Fruit fly (Drosophila melanogaster) whole organism, embryonic: ENCODE measurements around the gene CG9643.

Experiments used
- Asciz ChIP-seq: fragments of 200-800 bp; sonication (Bioruptor generic); optimal IDR thresholded peaks from 2 replicates; lab custom pipeline; 2017; ENCODE audit warnings: missing biosample characterization, mild to moderate bottlenecking, missing genetic modification characterization, missing genetic modification reagents
- CG1024 ChIP-seq: fragments of 200-800 bp; sonication (Bioruptor generic); IDR thresholded peaks from 2 replicates; pipeline ENCODE4 v1.3.6; 2022; ENCODE audit warnings: missing biosample characterization, missing genetic modification characterization
- CG11695 ChIP-seq: fragments of 200-800 bp; sonication (Bioruptor generic); IDR thresholded peaks from 3 replicates; pipeline ENCODE4 v1.3.6; 2022; ENCODE audit warnings: missing biosample characterization, missing genetic modification characterization
- CG12659 ChIP-seq: fragments of 200-800 bp; sonication (Bioruptor generic); optimal IDR thresholded peaks from 3 replicates; lab custom pipeline; 2017; ENCODE audit warnings: mild to moderate bottlenecking, missing biosample characterization, missing genetic modification reagents, missing genetic modification characterization
- CG12769 ChIP-seq: fragments of 200-800 bp; sonication (Bioruptor generic); optimal IDR thresholded peaks from 2 replicates; lab custom pipeline; 2019; ENCODE audit warnings: missing biosample characterization, mild to moderate bottlenecking, missing genetic modification characterization, moderate library complexity
- CG13296 ChIP-seq: fragments of 200-800 bp; sonication (Bioruptor generic); optimal IDR thresholded peaks from 3 replicates; lab custom pipeline; 2018; ENCODE audit warnings: missing biosample characterization, mild to moderate bottlenecking, missing genetic modification characterization
- CG15269 ChIP-seq: fragments of 200-800 bp; sonication (Bioruptor generic); optimal IDR thresholded peaks from 2 replicates; lab custom pipeline; 2018; ENCODE audit warnings: missing biosample characterization, mild to moderate bottlenecking, missing genetic modification characterization, moderate library complexity
- CG1647 ChIP-seq: fragments of 200-800 bp; sonication (Bioruptor generic); optimal IDR thresholded peaks from 3 replicates; lab custom pipeline; 2016; ENCODE audit warnings: missing biosample characterization, missing genetic modification characterization
- CG17829 ChIP-seq: fragments of 200-800 bp; optimal IDR thresholded peaks from 2 replicates; lab custom pipeline; 2019; ENCODE audit warnings: missing biosample characterization, mild to moderate bottlenecking, missing genetic modification characterization, moderate library complexity
- CG2202 ChIP-seq: fragments of 200-800 bp; sonication (Bioruptor generic); optimal IDR thresholded peaks from 2 replicates; lab custom pipeline; 2018; ENCODE audit warnings: missing biosample characterization, mild to moderate bottlenecking, missing genetic modification characterization
- CG32532 ChIP-seq: fragments of 200-800 bp; sonication (Bioruptor generic); IDR thresholded peaks from 2 replicates; pipeline ENCODE4 v1.3.6; 2022; ENCODE audit warnings: missing biosample characterization, missing genetic modification characterization
- CG3281 ChIP-seq: fragments of 200-800 bp; sonication (Bioruptor generic); optimal IDR thresholded peaks from 3 replicates; lab custom pipeline; 2017; ENCODE audit warnings: missing biosample characterization, mild to moderate bottlenecking, missing genetic modification characterization
- CG3407 ChIP-seq: fragments of 200-800 bp; sonication (Bioruptor generic); optimal IDR thresholded peaks from 2 replicates; lab custom pipeline; 2018; ENCODE audit warnings: missing biosample characterization, mild to moderate bottlenecking, missing genetic modification characterization
- CG34224 ChIP-seq: fragments of 200-800 bp; sonication (Bioruptor generic); IDR thresholded peaks from 3 replicates; pipeline ENCODE4 v1.3.6; 2022; ENCODE audit warnings: missing biosample characterization, missing genetic modification characterization; ENCODE audit not compliant: partially characterized antibody
- CG6175 ChIP-seq: fragments of 200-800 bp; sonication (Bioruptor generic); IDR thresholded peaks from 3 replicates; pipeline ENCODE4 v1.3.6; 2022; ENCODE audit warnings: missing biosample characterization, missing genetic modification characterization
- CG8388 ChIP-seq: fragments of 200-800 bp; sonication (Bioruptor generic); optimal IDR thresholded peaks from 2 replicates; lab custom pipeline; 2019; ENCODE audit warnings: missing biosample characterization, mild to moderate bottlenecking, missing genetic modification characterization, moderate library complexity
- CG8478 ChIP-seq: fragments of >200 bp; optimal IDR thresholded peaks from 2 replicates; lab custom pipeline; 2018
- D19A ChIP-seq: fragments of 200-800 bp; optimal IDR thresholded peaks from 3 replicates; lab custom pipeline; 2019; ENCODE audit warnings: missing biosample characterization, mild to moderate bottlenecking, missing genetic modification characterization, moderate library complexity
- Ets65A ChIP-seq: fragments of 200-800 bp; sonication (Bioruptor generic); peaks from one replicate; lab custom pipeline; 2016; ENCODE audit warnings: missing biosample characterization, missing genetic modification characterization
- Gsc ChIP-seq: fragments of 200-800 bp; sonication (Bioruptor generic); IDR thresholded peaks from 2 replicates; pipeline ENCODE4 v1.3.6; 2022; ENCODE audit warnings: missing biosample characterization, missing genetic modification characterization
- Gug ChIP-seq: fragments of 200-800 bp; sonication (Bioruptor generic); IDR thresholded peaks from 4 replicates; pipeline ENCODE4 v1.3.6; 2022; ENCODE audit warnings: missing biosample characterization, missing genetic modification characterization
- Med ChIP-seq: fragments of 200-800 bp; sonication (Bioruptor generic); peaks from one replicate; lab custom pipeline; 2016; ENCODE audit warnings: missing biosample characterization, missing genetic modification characterization, mild to moderate bottlenecking, inconsistent platforms, moderate library complexity
- Nf-YB ChIP-seq: fragments of 200-800 bp; sonication (Bioruptor generic); optimal IDR thresholded peaks from 3 replicates; lab custom pipeline; 2019; ENCODE audit warnings: missing biosample characterization, mild to moderate bottlenecking, missing genetic modification characterization, moderate library complexity
- PHDP ChIP-seq: fragments of 200-800 bp; sonication (Bioruptor generic); optimal IDR thresholded peaks from 3 replicates; lab custom pipeline; 2018; ENCODE audit warnings: missing biosample characterization, mild to moderate bottlenecking, missing genetic modification characterization, moderate library complexity
- Ssrp ChIP-seq: fragments of 200-800 bp; sonication (Bioruptor generic); optimal IDR thresholded peaks from 2 replicates; lab custom pipeline; 2018; ENCODE audit warnings: missing biosample characterization, mild to moderate bottlenecking, missing genetic modification characterization, moderate library complexity
- Xrp1 ChIP-seq: fragments of 200-800 bp; sonication (Bioruptor generic); IDR thresholded peaks from 2 replicates; pipeline ENCODE4 v1.3.6; 2022; ENCODE audit warnings: missing biosample characterization, missing genetic modification characterization
- abd-A ChIP-seq: fragments of 200-800 bp; sonication (Bioruptor generic); optimal IDR thresholded peaks from 3 replicates; lab custom pipeline; 2019; ENCODE audit warnings: missing biosample characterization, mild to moderate bottlenecking, missing genetic modification characterization, moderate library complexity
- al ChIP-seq: fragments of 200-800 bp; sonication (Bioruptor generic); IDR thresholded peaks from 2 replicates; pipeline ENCODE4 v1.3.6; 2022; ENCODE audit warnings: missing biosample characterization, missing genetic modification characterization
- bsh ChIP-seq, 2 experiments: fragments of 200-800 bp; sonication (Bioruptor generic); optimal IDR thresholded peaks; 2 replicates each; lab custom pipeline; 2017 to 2018; ENCODE audit warnings: mild to moderate bottlenecking in 2 of 2, missing biosample characterization in 2 of 2, missing genetic modification characterization in 2 of 2, moderate library complexity in 1 of 2
- cad ChIP-seq: fragments of >200 bp; optimal IDR thresholded peaks from 2 replicates; lab custom pipeline; 2017; ENCODE audit warnings: missing biosample characterization, missing genetic modification characterization
- cato ChIP-seq: fragments of 200-800 bp; sonication (Bioruptor generic); optimal IDR thresholded peaks from 2 replicates; lab custom pipeline; 2016; ENCODE audit warnings: missing biosample characterization, missing genetic modification characterization, borderline replicate concordance
- chif ChIP-seq, 2 experiments: fragments of 200-800 bp; sonication (Bioruptor generic); optimal IDR thresholded peaks; 3 replicates each; lab custom pipeline; 2016; ENCODE audit warnings: missing biosample characterization in 2 of 2, missing genetic modification characterization in 2 of 2
- chinmo ChIP-seq: fragments of 200-800 bp; sonication (Bioruptor generic); IDR thresholded peaks from 4 replicates; pipeline ENCODE4 v1.3.6; 2022; ENCODE audit warnings: missing biosample characterization, missing genetic modification characterization; ENCODE audit not compliant: partially characterized antibody
- dimm ChIP-seq: fragments of 200-800 bp; sonication (Bioruptor generic); IDR thresholded peaks from 2 replicates; pipeline ENCODE4 v1.3.6; 2022; ENCODE audit warnings: missing biosample characterization, missing genetic modification characterization
- hbn ChIP-seq: fragments of 200-800 bp; sonication (Bioruptor generic); IDR thresholded peaks from 2 replicates; pipeline ENCODE4 v1.3.6; 2022; ENCODE audit warnings: missing biosample characterization, missing genetic modification characterization; ENCODE audit not compliant: partially characterized antibody
- lbe ChIP-seq: fragments of 200-800 bp; sonication (Bioruptor generic); optimal IDR thresholded peaks from 2 replicates; lab custom pipeline; 2016; ENCODE audit warnings: missing biosample characterization, mild to moderate bottlenecking, missing genetic modification characterization
- mld ChIP-seq: fragments of 200-800 bp; sonication (Bioruptor generic); IDR thresholded peaks from 3 replicates; pipeline ENCODE4 v1.3.6; 2022; ENCODE audit warnings: missing biosample characterization, missing genetic modification characterization; ENCODE audit not compliant: partially characterized antibody
- nom ChIP-seq: fragments of 200-800 bp; sonication (Bioruptor generic); optimal IDR thresholded peaks from 2 replicates; lab custom pipeline; 2017; ENCODE audit warnings: missing biosample characterization, missing genetic modification characterization, mild to moderate bottlenecking, moderate library complexity, missing genetic modification reagents
- prd ChIP-seq, 3 experiments: fragments of >200 bp in 2 of 3; fragments of 200-800 bp in 1 of 3; sonication (Bioruptor generic) in 1 of 3; optimal IDR thresholded peaks in 2 of 3; IDR thresholded peaks in 1 of 3; 2 replicates in 2 of 3; 3 replicates in 1 of 3; pipeline versions ENCODE4 v1.3.6 to Lab custom; 2017 to 2022; ENCODE audit warnings: missing biosample characterization in 1 of 3, missing genetic modification characterization in 1 of 3
- scrt ChIP-seq: fragments of 200-800 bp; sonication (Bioruptor generic); optimal IDR thresholded peaks from 2 replicates; lab custom pipeline; 2018; ENCODE audit warnings: missing biosample characterization, mild to moderate bottlenecking, missing genetic modification characterization, moderate library complexity
- sens-2 ChIP-seq: fragments of 200-800 bp; sonication (Bioruptor generic); IDR thresholded peaks from 2 replicates; pipeline ENCODE4 v1.3.6; 2022; ENCODE audit warnings: missing biosample characterization, missing genetic modification characterization
- sr ChIP-seq: fragments of 200-800 bp; sonication (Bioruptor generic); IDR thresholded peaks from 3 replicates; pipeline ENCODE4 v1.3.6; 2022; ENCODE audit warnings: missing biosample characterization, missing genetic modification characterization
- ttk ChIP-seq: fragments of 200-800 bp; sonication (Bioruptor generic); IDR thresholded peaks from 2 replicates; pipeline ENCODE4 v2.1.2; 2022; ENCODE audit warnings: missing biosample characterization, missing genetic modification characterization
- zen2 ChIP-seq: fragments of 200-800 bp; sonication (Bioruptor generic); IDR thresholded peaks from 3 replicates; pipeline ENCODE4 v1.3.6; 2022; ENCODE audit warnings: missing biosample characterization, missing genetic modification characterization; ENCODE audit not compliant: partially characterized antibody

Gene CG9643

dm6 chr2L:3012780-3013179 is 33.7 kb upstream of the CG9643 start (continued):
- TF ChIP-seq CG12659 (no peak), PHDP (tag; lab: Kevin White, UChicago) (peak; percentile 26), CG34224 (GFP tag; lab: Robert Waterston, UW) (no peak), Ssrp (tag; lab: Kevin White, UChicago) (peak; percentile 35)

DNA sequence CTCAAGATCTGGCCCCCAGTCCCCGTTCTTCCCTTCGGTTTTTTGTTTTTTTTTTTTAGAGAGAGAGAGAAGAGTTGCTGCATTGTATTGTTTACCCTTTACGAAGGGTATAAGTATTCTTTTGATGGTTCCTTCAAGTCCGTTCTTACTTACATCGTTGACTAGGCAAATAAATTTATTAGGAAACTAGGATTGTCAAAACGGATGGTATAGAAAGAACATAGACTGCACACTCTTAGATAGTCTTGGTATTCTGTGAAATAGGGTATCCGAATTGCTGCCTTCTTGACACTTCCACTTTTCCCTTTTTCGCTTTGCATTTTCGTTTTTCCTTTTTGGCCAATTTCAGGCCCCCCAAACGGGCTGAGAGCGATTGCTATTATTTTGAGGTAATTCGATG is 32.4 kb upstream of the CG9643 start:
- TF ChIP-seq Xrp1 (GFP tag; lab: Robert Waterston, UW), result 0 out of 2 replicates have a peak, but pooled peaks have one; percentile 18
- TF ChIP-seq D19A (tag; lab: Kevin White, UChicago), result peak; percentile 32
- peak; percentile 47 for TF ChIP-seq nom (GFP tag; lab: Kevin White, UChicago)
- no peak for TF ChIP-seq CG17829 (tag; lab: Kevin White, UChicago)
- TF ChIP-seq bsh (GFP tag; optimal IDR thresholded peaks at IDR 0.05; lab: Kevin White, UChicago), result peak in 1 of 2 experiments; percentile 17
- TF ChIP-seq, all 482 proteins: peak for 4

DNA sequence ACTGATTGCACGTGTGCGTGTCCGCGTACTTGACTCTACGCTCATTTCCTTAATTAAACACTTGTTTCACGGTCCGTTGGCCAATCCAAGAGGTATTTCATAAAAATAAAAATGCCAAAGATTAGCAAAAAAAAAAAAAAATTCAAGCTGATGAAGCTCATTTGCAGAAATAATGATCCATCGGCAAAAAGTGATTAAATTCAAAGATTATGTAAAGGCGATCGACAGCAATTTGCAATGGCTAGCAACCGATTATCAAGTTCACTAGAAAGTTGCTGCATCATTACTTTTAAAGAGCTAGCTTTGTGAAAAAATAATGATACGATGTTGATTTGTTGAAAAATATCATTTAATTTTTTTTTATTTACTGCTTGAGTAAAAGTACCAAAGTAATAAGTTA is 30.4 kb upstream of the CG9643 start:
- TF ChIP-seq cato (GFP tag; lab: Kevin White, UChicago), result no peak
- no peak for TF ChIP-seq CG8478
- no peak for TF ChIP-seq sens-2 (GFP tag; lab: Robert Waterston, UW)
- TF ChIP-seq zen2 (GFP tag; lab: Robert Waterston, UW), result no peak
- no peak for TF ChIP-seq ttk (GFP tag; lab: Robert Waterston, UW)
- no peak for TF ChIP-seq CG8388 (GFP tag; lab: Kevin White, UChicago)
- no peak for TF ChIP-seq hbn (GFP tag; lab: Robert Waterston, UW)
- TF ChIP-seq prd (optimal IDR thresholded peaks at IDR 0.05; lab: Kevin White, UChicago), result no peak
- TF ChIP-seq prd (GFP tag; IDR thresholded peaks at IDR 0.05; lab: Robert Waterston, UW), result no peak
- TF ChIP-seq, all 482 proteins: peak for 0

DNA sequence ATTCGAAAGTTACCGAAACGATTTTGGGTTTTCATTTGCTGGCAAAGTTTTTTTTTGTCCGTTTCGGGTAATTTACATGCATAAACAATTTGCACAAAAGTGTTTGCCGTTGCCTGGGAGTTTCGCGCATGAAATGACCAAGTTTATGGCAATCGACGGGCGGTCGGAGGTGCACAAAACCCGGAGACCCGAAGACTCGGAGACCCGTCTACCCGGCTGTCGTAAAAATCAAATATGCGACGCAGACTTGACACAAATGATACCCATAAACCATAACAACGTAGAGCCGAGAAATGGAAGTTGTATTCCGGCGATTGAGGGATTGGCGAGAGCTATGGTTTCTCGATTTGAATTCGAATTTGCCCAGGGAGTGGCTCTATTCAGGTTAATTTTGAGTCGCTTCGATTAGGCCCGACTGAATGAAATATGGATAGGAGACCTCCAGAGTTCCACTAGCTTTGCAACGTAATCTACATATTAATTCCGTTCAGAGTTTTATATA is 27.9 kb upstream of the CG9643 start:
- TF ChIP-seq CG6175 (GFP tag; lab: Robert Waterston, UW) (no peak), CG1024 (GFP tag; lab: Robert Waterston, UW) (no peak), Gsc (no peak), Nf-YB (no peak), CG13296 (GFP tag; lab: Kevin White, UChicago) (no peak), mld (GFP tag; lab: Robert Waterston, UW) (no peak), Med (GFP tag; lab: Kevin White, UChicago) (peak; percentile 35), abd-A (tag; lab: Kevin White, UChicago) (peak; percentile 78), sr (GFP tag; lab: Robert Waterston, UW) (no peak), CG3281 (GFP tag; lab: Kevin White, UChicago) (no peak), Gug (GFP tag; lab: Robert Waterston, UW) (no peak), bsh (GFP tag; optimal IDR thresholded peaks at IDR 0.05; lab: Kevin White, UChicago) (no peak), lbe (GFP tag; lab: Kevin White, UChicago) (no peak), dimm (no peak), CG3407 (GFP tag; lab: Kevin White, UChicago) (no peak), chinmo (GFP tag; lab: Robert Waterston, UW) (0 out of 4 replicates have a peak, but pooled peaks have one; percentile 21), scrt (no peak), al (GFP tag; lab: Robert Waterston, UW) (no peak), CG11695 (GFP tag; lab: Robert Waterston, UW) (no peak), CG2202 (no peak), CG32532 (no peak), CG34224 (GFP tag; lab: Robert Waterston, UW) (no peak), chif (GFP tag; optimal IDR thresholded peaks at IDR 0.05; lab: Kevin White, UChicago) (no peak), CG12769 (peak; percentile 62), CG15269 (tag; lab: Kevin White, UChicago) (peak; percentile 32), cad (GFP tag; lab: Kevin White, UChicago) (peak; percentile 92), Asciz (GFP tag; lab: Kevin White, UChicago) (no peak), Ets65A (peak; percentile 11), CG1647 (no peak)
